Worm (Caenorhabditis elegans) whole organism, early embryonic: ENCODE results near the gene cyp-13B1.

Experiments used
- B0310.2 ChIP-seq: sonication (generic microtip); optimal IDR thresholded peaks from 2 replicates; lab custom pipeline; 2016; ENCODE audit warnings: mild to moderate bottlenecking, missing genetic modification characterization, missing compliant biosample characterization
- aly-1 ChIP-seq: sonication (generic microtip); optimal IDR thresholded peaks from 2 replicates; lab custom pipeline; 2016; ENCODE audit warnings: missing genetic modification characterization, missing compliant biosample characterization
- hmg-4 ChIP-seq: fragments of 200-800 bp; sonication (Bioruptor generic); optimal IDR thresholded peaks from 2 replicates; lab custom pipeline; 2018; ENCODE audit warnings: mild to moderate bottlenecking, missing genetic modification characterization, missing compliant biosample characterization
- tbx-37 ChIP-seq: fragments of 200-800 bp; sonication (Bioruptor generic); conservative IDR thresholded peaks from 2 replicates; pipeline ENCODE4 v1.3.6; 2022; ENCODE audit warnings: missing genetic modification reagents, missing genetic modification characterization, missing compliant biosample characterization

ce11 chrX:13380988-13381742 lies 28.3 kb downstream of the cyp-13B1 start:
- no peak for TF ChIP-seq tbx-37 (GFP tag; lab: Robert Waterston, UW)
- no peak for TF ChIP-seq aly-1 (tag; lab: Kevin White, UChicago)
- TF ChIP-seq B0310.2 = no peak
- TF ChIP-seq hmg-4 (GFP tag; lab: Kevin White, UChicago) = no peak
